Fruit fly (Drosophila melanogaster) whole organism, prepupa: ENCODE data around the gene CG4325.

ENCODE experiments used
- Blimp-1 ChIP-seq: fragments of 200-800 bp; sonication (Bioruptor generic); optimal IDR thresholded peaks from 3 replicates; lab custom pipeline; 2017; ENCODE audit warnings: missing biosample characterization, missing genetic modification characterization, mild to moderate bottlenecking, moderate library complexity, missing genetic modification reagents
- CG6808 ChIP-seq: fragments of 200-800 bp; sonication (Bioruptor generic); optimal IDR thresholded peaks from 3 replicates; lab custom pipeline; 2017; ENCODE audit warnings: missing biosample characterization, missing genetic modification characterization, mild to moderate bottlenecking, moderate library complexity, missing genetic modification reagents
- CG8632 ChIP-seq: fragments of 200-800 bp; sonication (Bioruptor generic); optimal IDR thresholded peaks from 3 replicates; lab custom pipeline; 2016; ENCODE audit warnings: missing biosample characterization, missing genetic modification characterization
- Ets21C ChIP-seq: fragments of 200-800 bp; sonication (Bioruptor generic); optimal IDR thresholded peaks from 3 replicates; lab custom pipeline; 2016; ENCODE audit warnings: missing biosample characterization, missing genetic modification characterization

DNA sequence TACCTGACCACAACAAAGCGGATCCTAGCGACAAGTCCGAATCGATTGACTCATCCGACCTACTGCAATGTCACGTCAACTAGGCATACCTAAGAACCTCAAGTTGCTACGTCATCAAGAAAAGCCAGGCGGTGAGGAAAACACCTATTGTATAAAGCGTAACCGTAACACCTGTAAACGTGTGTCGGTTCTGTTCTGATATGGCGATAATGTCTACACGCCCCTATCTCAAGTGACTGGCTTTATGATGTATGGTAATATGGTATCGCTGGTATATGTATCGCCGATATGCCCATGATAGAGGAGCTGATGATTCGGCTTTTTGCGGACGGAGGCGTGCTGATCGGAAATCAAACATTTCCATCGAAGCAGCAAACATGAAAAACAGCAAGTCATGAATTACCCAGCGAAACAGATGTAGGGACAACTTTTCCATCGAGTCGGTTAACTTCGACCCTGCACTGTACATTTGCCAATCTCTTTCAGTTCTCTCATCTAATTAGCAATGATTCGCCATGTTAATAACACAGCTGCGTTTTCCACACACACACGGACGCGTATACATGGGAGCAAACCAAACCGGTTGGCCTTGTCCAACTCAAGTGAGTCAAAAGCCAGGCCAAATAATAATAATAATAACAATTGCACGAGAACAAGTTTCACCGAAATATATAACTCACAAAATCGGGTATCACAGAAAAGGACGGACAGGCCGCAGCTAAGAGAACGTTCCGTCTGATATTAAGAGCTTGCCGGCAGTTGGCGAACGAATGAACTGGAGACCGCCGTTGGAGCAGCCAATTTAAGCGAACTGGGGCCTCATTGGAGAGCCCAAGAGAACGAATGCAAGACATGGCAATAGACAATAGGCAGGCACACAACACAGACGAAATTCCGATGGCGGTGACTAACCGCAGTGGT lies 26.4 kb upstream of the CG4325 start:
- TF ChIP-seq CG8632 (GFP tag; lab: Kevin White, UChicago) (no peak), Ets21C (GFP tag; lab: Kevin White, UChicago) (no peak), Blimp-1 (GFP tag; lab: Kevin White, UChicago) (no peak), CG6808 (GFP tag; lab: Kevin White, UChicago) (no peak)
